Fruit fly (Drosophila melanogaster) S2 (cell line): Measurements from ENCODE around the gene Idi.

Source experiments
- CG8478 ChIP-seq: fragments of >200 bp; optimal IDR thresholded peaks from 2 replicates; lab custom pipeline; 2018
- CTCF ChIP-seq, 2 experiments: fragments of >200 bp; optimal IDR thresholded peaks; 2 replicates each; lab custom pipeline; 2018

DNA sequence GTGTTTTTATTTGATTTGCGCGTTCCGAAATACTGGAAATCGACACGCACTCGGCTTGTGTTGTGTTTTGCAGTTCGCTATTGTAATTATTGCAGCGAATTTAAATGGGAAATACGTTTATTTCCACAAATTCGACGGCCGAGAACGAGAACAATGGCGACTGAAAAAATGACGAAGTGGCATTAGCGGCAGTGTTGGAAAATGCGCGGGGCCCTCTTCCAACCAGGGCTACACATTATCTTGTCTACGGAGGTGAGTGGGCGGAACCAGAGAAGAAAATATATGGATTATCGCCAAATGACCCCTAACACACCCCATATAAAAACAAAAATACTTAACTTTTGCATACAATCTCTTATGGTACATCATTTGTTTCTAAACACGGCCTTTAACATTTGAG is 1.1 kb upstream of the Idi start, which contains the start of gene Rab1:
- no peak for TF ChIP-seq CG8478
- no peak for TF ChIP-seq CTCF (optimal IDR thresholded peaks at IDR 0.05; lab: Kevin White, UChicago)
